ENCODE assay signal across 3 fruit fly cellular contexts in genomic region chr2L:10472257-10472656, dm6.
TF ChIP-seq lines count a peak whose summit lies in the region.

No protein-coding gene starts in this region.

- no peak for TF ChIP-seq CTCF in whole organism, embryonic (GFP tag; optimal IDR thresholded peaks at IDR 0.05; lab: Kevin White, UChicago)

TF ChIP-seq in whole organism, adult, 20 proteins besides CTCF, POLR2A, EP300 and RAD21:
- TF ChIP-seq CG1620 (GFP tag; optimal IDR thresholded peaks at IDR 0.05; lab: Kevin White, UChicago) (no peak), kay (GFP tag; lab: Kevin White, UChicago; ENCODE audit: borderline replicate concordance) (peak; percentile 67), pad (GFP tag; optimal IDR thresholded peaks at IDR 0.05; lab: Kevin White, UChicago) (no peak)

TF ChIP-seq in whole organism, embryonic, 481 proteins besides CTCF, POLR2A, EP300 and RAD21:
- peak; percentile 41 for TF ChIP-seq CG13296 (GFP tag; optimal IDR thresholded peaks at IDR 0.05; lab: Kevin White, UChicago)
- TF ChIP-seq CG9932 (GFP tag; IDR thresholded peaks at IDR 0.05; lab: Robert Waterston, UW): no peak
- peak; percentile 13 for TF ChIP-seq fd3F (GFP tag; optimal IDR thresholded peaks at IDR 0.05; lab: Kevin White, UChicago)
- peak; percentile 36 for TF ChIP-seq wek (GFP tag; optimal IDR thresholded peaks at IDR 0.05; lab: Kevin White, UChicago)
- TF ChIP-seq tin (GFP tag; optimal IDR thresholded peaks at IDR 0.05; lab: Kevin White, UChicago): no peak
- peak; percentile 23 for TF ChIP-seq unpg (GFP tag; optimal IDR thresholded peaks at IDR 0.05; lab: Kevin White, UChicago)
- TF ChIP-seq sens (GFP tag; lab: Kevin White, UChicago): peak; percentile 51
- no peak for TF ChIP-seq Mad (GFP tag; optimal IDR thresholded peaks at IDR 0.05; lab: Kevin White, UChicago)
- TF ChIP-seq CG1603 (tag; optimal IDR thresholded peaks at IDR 0.05; lab: Kevin White, UChicago): no peak
- TF ChIP-seq CG13424 (tag; optimal IDR thresholded peaks at IDR 0.05; lab: Kevin White, UChicago): peak; percentile 10
- no peak for TF ChIP-seq CG8290 (GFP tag; optimal IDR thresholded peaks at IDR 0.05; lab: Kevin White, UChicago)
- TF ChIP-seq CG8290 (tag; optimal IDR thresholded peaks at IDR 0.05; lab: Kevin White, UChicago): peak in 1 of 2 experiments; percentile 3
- TF ChIP-seq Asciz (GFP tag; optimal IDR thresholded peaks at IDR 0.05; lab: Kevin White, UChicago): peak; percentile 4
- TF ChIP-seq Sox100B (GFP tag; optimal IDR thresholded peaks at IDR 0.05; lab: Kevin White, UChicago): peak; percentile 25
- peak; percentile 4 for TF ChIP-seq Fer1 (GFP tag; optimal IDR thresholded peaks at IDR 0.05; lab: Kevin White, UChicago)
- TF ChIP-seq da (GFP tag; optimal IDR thresholded peaks at IDR 0.05; lab: Kevin White, UChicago): no peak
- no peak for TF ChIP-seq CG12299 (tag; optimal IDR thresholded peaks at IDR 0.05; lab: Kevin White, UChicago)
- no peak for TF ChIP-seq trh (GFP tag; optimal IDR thresholded peaks at IDR 0.05; lab: Kevin White, UChicago)
- no peak for TF ChIP-seq CG18476 (GFP tag; optimal IDR thresholded peaks at IDR 0.05; lab: Kevin White, UChicago)
- peak; percentile 19; the same call in 1 of the 2 replicates for TF ChIP-seq Rfx (GFP tag; IDR thresholded peaks at IDR 0.05; lab: Robert Waterston, UW)
- no peak for TF ChIP-seq Doc3 (GFP tag; IDR thresholded peaks at IDR 0.05; lab: Robert Waterston, UW; ENCODE audit: partially characterized antibody)
- peak; percentile 37 for TF ChIP-seq CG2678 (tag; optimal IDR thresholded peaks at IDR 0.05; lab: Kevin White, UChicago)
- no peak for TF ChIP-seq Dref (GFP tag; IDR thresholded peaks at IDR 0.05; lab: Robert Waterston, UW)
- TF ChIP-seq sc (optimal IDR thresholded peaks at IDR 0.05; lab: Kevin White, UChicago): no peak
- no peak for TF ChIP-seq sc (GFP tag; optimal IDR thresholded peaks at IDR 0.05; lab: Kevin White, UChicago)
- TF ChIP-seq gem (tag; optimal IDR thresholded peaks at IDR 0.05; lab: Kevin White, UChicago): peak; percentile 8
- TF ChIP-seq CG15269 (tag; optimal IDR thresholded peaks at IDR 0.05; lab: Kevin White, UChicago): peak; percentile 11
- TF ChIP-seq dmrt99B (tag; optimal IDR thresholded peaks at IDR 0.05; lab: Kevin White, UChicago): peak; percentile 18
- TF ChIP-seq phol (tag; optimal IDR thresholded peaks at IDR 0.05; lab: Kevin White, UChicago): no peak
- no peak for TF ChIP-seq Hr39 (optimal IDR thresholded peaks at IDR 0.05; lab: Kevin White, UChicago)
- peak; percentile 11; the same call in 1 of the 2 replicates for TF ChIP-seq CG14014 (GFP tag; IDR thresholded peaks at IDR 0.05; lab: Robert Waterston, UW)
- TF ChIP-seq CG17568 (GFP tag; optimal IDR thresholded peaks at IDR 0.05; lab: Kevin White, UChicago): peak; percentile 5
- TF ChIP-seq CG1529 (GFP tag; optimal IDR thresholded peaks at IDR 0.05; lab: Kevin White, UChicago): no peak
- peak; percentile 26 for TF ChIP-seq Hmr (GFP tag; optimal IDR thresholded peaks at IDR 0.05; lab: Kevin White, UChicago)
- no peak for TF ChIP-seq cg (GFP tag; optimal IDR thresholded peaks at IDR 0.05; lab: Kevin White, UChicago)
- no peak for TF ChIP-seq zen (tag; optimal IDR thresholded peaks at IDR 0.05; lab: Kevin White, UChicago)
- peak in 1 of 2 experiments; percentile 14 for TF ChIP-seq Pdp1 (GFP tag; optimal IDR thresholded peaks at IDR 0.05; lab: Kevin White, UChicago)
- TF ChIP-seq nau (GFP tag; optimal IDR thresholded peaks at IDR 0.05; lab: Kevin White, UChicago): no peak
- no peak for TF ChIP-seq Xbp1 (GFP tag; optimal IDR thresholded peaks at IDR 0.05; lab: Kevin White, UChicago)
- peak; percentile 22 for TF ChIP-seq CG5180 (GFP tag; optimal IDR thresholded peaks at IDR 0.05; lab: Kevin White, UChicago)
TF ChIP-seq in whole organism, embryonic: peak in this region for 20.

TF ChIP-seq in whole organism, prepupa, 60 proteins besides CTCF, POLR2A, EP300 and RAD21:
- TF ChIP-seq CG31627 (GFP tag; optimal IDR thresholded peaks at IDR 0.05; lab: Kevin White, UChicago) (no peak), fkh (GFP tag; optimal IDR thresholded peaks at IDR 0.05; lab: Kevin White, UChicago) (peak; percentile 69)
